Fruit fly (Drosophila melanogaster): ENCODE data around the gene CatB.

dm6 chr2L:8692426-8693180 is 12.8 kb upstream of the CatB start:
- TF ChIP-seq Hr78 (GFP tag; optimal IDR thresholded peaks at IDR 0.05) (no peak), pan (optimal IDR thresholded peaks at IDR 0.05) (no peak), brk (GFP tag; optimal IDR thresholded peaks at IDR 0.05) (no peak), sage (GFP tag; optimal IDR thresholded peaks at IDR 0.05) (no peak), HLH106 (tag; optimal IDR thresholded peaks at IDR 0.05) (peak; percentile 36), dsf (GFP tag; optimal IDR thresholded peaks at IDR 0.05; ENCODE audit: borderline replicate concordance) (peak; percentile 51)

Data from whole organism, wandering third instar larva.